Fruit fly (Drosophila melanogaster) S2 (cell line): ENCODE measurements around the gene Sf3b3.
"Not testable (repeated sequence)": the region's sequence is repeated elsewhere in the genome, so short reads cannot be mapped to it uniquely, and the experiment has no call there.

Source experiments
- CG8478 ChIP-seq: fragments of >200 bp; optimal IDR thresholded peaks from 2 replicates; lab custom pipeline; 2018
- CTCF ChIP-seq, 2 experiments: fragments of >200 bp; optimal IDR thresholded peaks; 2 replicates each; lab custom pipeline; 2018

DNA sequence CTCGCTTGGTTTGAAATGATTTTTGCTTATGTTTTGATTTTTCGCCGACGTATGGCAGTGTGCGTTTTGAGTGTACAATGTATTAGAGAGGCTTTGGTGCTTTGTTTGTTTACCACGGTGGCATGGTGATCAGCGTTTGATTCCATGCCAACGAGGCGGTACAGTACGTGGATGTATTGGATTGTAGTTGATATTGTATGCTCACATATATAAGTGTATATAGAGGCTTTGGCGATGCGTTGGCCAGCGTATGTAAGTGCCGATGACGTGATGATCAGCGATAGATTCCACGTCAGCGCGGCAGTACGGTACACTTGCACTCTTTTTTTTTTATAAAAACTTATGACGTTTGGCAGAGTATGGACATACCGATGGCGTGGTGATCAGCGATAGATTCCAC lies 31.9 kb upstream of the Sf3b3 start, which contains the start of gene CG12502:
- not testable (repeated sequence) for TF ChIP-seq CTCF (optimal IDR thresholded peaks at IDR 0.05; lab: Kevin White, UChicago); CG8478 (lab: Kevin White, UChicago)
